Worm (Caenorhabditis elegans) whole organism, mixed stage, embryonic: ENCODE results near the gene srw-39.

Source experiments
- ces-1 ChIP-seq: fragments of 150-350 bp; optimal IDR thresholded peaks from 2 replicates; lab custom pipeline; 2014; ENCODE audit warnings: missing biosample characterization, missing genetic modification reagents, missing genetic modification characterization
- elt-1 ChIP-seq: sonication (generic microtip); optimal IDR thresholded peaks from 2 replicates; lab custom pipeline; 2017; ENCODE audit warnings: missing genetic modification characterization, mild to moderate bottlenecking, missing compliant biosample characterization, antibody characterized with exemption, moderate library complexity, borderline replicate concordance; ENCODE audit not compliant: insufficient read depth
- elt-3 ChIP-seq: fragments of 150-350 bp; optimal IDR thresholded peaks from 2 replicates; lab custom pipeline; 2014; ENCODE audit warnings: missing biosample characterization, missing genetic modification characterization
- lin-13 ChIP-seq: fragments of 150-350 bp; optimal IDR thresholded peaks from 2 replicates; lab custom pipeline; 2014; ENCODE audit warnings: missing biosample characterization, missing genetic modification characterization
- nhr-28 ChIP-seq: fragments of 150-350 bp; optimal IDR thresholded peaks from 2 replicates; lab custom pipeline; 2014; ENCODE audit warnings: missing biosample characterization, missing genetic modification characterization
- pha-4 ChIP-seq: fragments of 150-350 bp; optimal IDR thresholded peaks from 2 replicates; lab custom pipeline; 2018; ENCODE audit warnings: missing biosample characterization, missing genetic modification reagents, missing genetic modification characterization
- snpc-4 ChIP-seq: fragments of 150-350 bp; optimal IDR thresholded peaks from 2 replicates; lab custom pipeline; 2014; ENCODE audit warnings: missing biosample characterization, missing genetic modification characterization
- unc-62 ChIP-seq: fragments of 150-350 bp; optimal IDR thresholded peaks from 2 replicates; lab custom pipeline; 2014; ENCODE audit warnings: missing biosample characterization, missing genetic modification reagents, missing genetic modification characterization

- TF ChIP-seq lin-13 (tag; lab: Kevin White, UChicago) (no peak), unc-62 (GFP tag; lab: Kevin White, UChicago) (no peak), nhr-28 (tag; lab: Kevin White, UChicago) (no peak), elt-1 (tag; lab: Kevin White, UChicago) (no peak), ces-1 (GFP tag; lab: Kevin White, UChicago) (peak; percentile 98), snpc-4 (no peak), elt-3 (no peak), pha-4 (tag; lab: Kevin White, UChicago) (no peak)
These were observed 48.8 kb upstream of the srw-39 start for ce11 chrV:20220604-20221003.
